Worm (Caenorhabditis elegans): ENCODE data around the gene ZC15.5.

- TF ChIP-seq B0310.2 (tag; optimal IDR thresholded peaks at IDR 0.05) (no peak), tra-4 (tag; optimal IDR thresholded peaks at IDR 0.05) (no peak), flt-1 (GFP tag; IDR thresholded peaks at IDR 0.05) (no peak), ama-1 (optimal IDR thresholded peaks at IDR 0.05) (no peak), scrt-1 (GFP tag; IDR thresholded peaks at IDR 0.05) (no peak), tbx-37 (GFP tag; conservative IDR thresholded peaks at IDR 0.05) (no peak), F13C5.2 (tag; optimal IDR thresholded peaks at IDR 0.05) (no peak), ceh-36 (tag; optimal IDR thresholded peaks at IDR 0.05) (no peak), ceh-13 (GFP tag; optimal IDR thresholded peaks at IDR 0.05) (no peak), hmbx-1 (tag; optimal IDR thresholded peaks at IDR 0.05) (no peak), hmg-4 (GFP tag; optimal IDR thresholded peaks at IDR 0.05) (no peak), sea-1 (GFP tag; conservative IDR thresholded peaks at IDR 0.05) (no peak), tbx-11 (GFP tag; IDR thresholded peaks at IDR 0.05) (no peak), aly-1 (tag; optimal IDR thresholded peaks at IDR 0.05) (no peak)
Measured at ce11 chrV:20305803-20306202, 8.1 kb downstream of the ZC15.5 start, which contains the start of gene ZC15.1.

All from whole organism, early embryonic.